Worm (Caenorhabditis elegans) whole organism, midembryonic: ENCODE data around the gene K11E4.6.
A peak's percentile ranks its signal among the peaks of the same experiment; 100 is the strongest.

Experiments
- T22C8.4 ChIP-seq: fragments of 200-800 bp; sonication (Bioruptor generic); IDR thresholded peaks from 2 replicates; pipeline ENCODE4 v1.3.6; 2022; ENCODE audit warnings: missing genetic modification characterization, missing compliant biosample characterization
- cog-1 ChIP-seq: sonication (generic microtip); optimal IDR thresholded peaks from 2 replicates; lab custom pipeline; 2016; ENCODE audit warnings: missing genetic modification characterization, missing compliant biosample characterization
- flt-1 ChIP-seq: fragments of 200-800 bp; sonication (Bioruptor generic); IDR thresholded peaks from 2 replicates; pipeline ENCODE4 v1.3.6; 2022; ENCODE audit warnings: missing genetic modification characterization, missing compliant biosample characterization
- klf-2 ChIP-seq: fragments of 200-800 bp; sonication (Bioruptor generic); conservative IDR thresholded peaks from 2 replicates; pipeline ENCODE4 v1.3.6; 2022; ENCODE audit warnings: missing genetic modification reagents, missing genetic modification characterization, missing compliant biosample characterization
- med-1 ChIP-seq: sonication (generic microtip); optimal IDR thresholded peaks from 2 replicates; lab custom pipeline; 2017; ENCODE audit warnings: missing genetic modification characterization, mild to moderate bottlenecking, missing compliant biosample characterization, antibody characterized with exemption, missing genetic modification reagents; ENCODE audit not compliant: insufficient read depth
- ref-1 ChIP-seq: fragments of 200-800 bp; sonication (Bioruptor generic); conservative IDR thresholded peaks from 2 replicates; pipeline ENCODE4 v1.3.6; 2022; ENCODE audit warnings: missing genetic modification reagents, missing genetic modification characterization, missing compliant biosample characterization
- tab-1 ChIP-seq: fragments of 200-800 bp; sonication (Bioruptor generic); IDR thresholded peaks from 2 replicates; pipeline ENCODE4 v1.3.6; 2022; ENCODE audit warnings: missing genetic modification characterization, missing compliant biosample characterization
- ztf-23 ChIP-seq: fragments of 200-800 bp; sonication (Bioruptor generic); IDR thresholded peaks from 2 replicates; pipeline ENCODE4 v1.3.6; 2022; ENCODE audit warnings: missing genetic modification reagents, missing genetic modification characterization, missing compliant biosample characterization
- ztf-29 ChIP-seq: fragments of 200-800 bp; sonication (Bioruptor generic); IDR thresholded peaks from 2 replicates; pipeline ENCODE4 v1.3.6; 2022; ENCODE audit warnings: missing genetic modification reagents, missing genetic modification characterization, missing compliant biosample characterization

K11E4.6 gene

ce11 chrX:13724364-13724763 lies at the start of gene K11E4.6:
Gene K11E4.6 (plus strand): TSS chrX:13724664.
- TF ChIP-seq med-1 (GFP tag; lab: Kevin White, UChicago) (no peak), flt-1 (GFP tag; lab: Robert Waterston, UW) (no peak), tab-1 (GFP tag; lab: Robert Waterston, UW) (no peak), klf-2 (GFP tag; lab: Robert Waterston, UW) (no peak), ref-1 (GFP tag; lab: Robert Waterston, UW) (no peak)

- no peak for TF ChIP-seq med-1 (GFP tag; lab: Kevin White, UChicago)
- TF ChIP-seq flt-1 (GFP tag; lab: Robert Waterston, UW) = 0 out of 2 replicates have a peak, but pooled peaks have one; percentile 7
Measured at ce11 chrX:13675444-13675843, 49.0 kb upstream of the K11E4.6 start.

DNA sequence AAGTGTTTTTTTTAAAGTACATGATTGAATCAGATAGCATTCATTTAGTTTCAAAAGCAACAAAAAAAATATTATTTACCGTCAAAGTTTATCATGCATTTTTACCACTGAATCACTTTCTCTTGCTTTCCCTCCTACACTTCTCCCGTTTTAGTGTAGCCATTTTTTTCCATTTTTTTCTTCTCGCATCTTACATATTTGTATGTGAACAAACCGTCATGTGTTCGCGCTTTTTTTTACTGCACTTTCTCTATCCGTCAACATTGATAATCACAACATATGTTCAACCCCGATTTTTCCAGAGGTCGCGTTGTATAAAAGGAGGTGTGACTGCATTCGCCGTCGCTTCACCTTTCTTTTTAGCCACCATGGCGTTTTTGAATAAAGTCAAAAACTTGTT lies 47.6 kb upstream of the K11E4.6 start, which contains the start of gene gck-4:
TSS of gene gck-4 (plus strand) at position 301 of the 400 bp plus-strand sequence.
- no peak for TF ChIP-seq cog-1 (tag; lab: Kevin White, UChicago)
- no peak for TF ChIP-seq ref-1 (GFP tag; lab: Robert Waterston, UW)
- no peak for TF ChIP-seq T22C8.4 (GFP tag; lab: Robert Waterston, UW)
- TF ChIP-seq med-1 (GFP tag; lab: Kevin White, UChicago) = no peak

DNA sequence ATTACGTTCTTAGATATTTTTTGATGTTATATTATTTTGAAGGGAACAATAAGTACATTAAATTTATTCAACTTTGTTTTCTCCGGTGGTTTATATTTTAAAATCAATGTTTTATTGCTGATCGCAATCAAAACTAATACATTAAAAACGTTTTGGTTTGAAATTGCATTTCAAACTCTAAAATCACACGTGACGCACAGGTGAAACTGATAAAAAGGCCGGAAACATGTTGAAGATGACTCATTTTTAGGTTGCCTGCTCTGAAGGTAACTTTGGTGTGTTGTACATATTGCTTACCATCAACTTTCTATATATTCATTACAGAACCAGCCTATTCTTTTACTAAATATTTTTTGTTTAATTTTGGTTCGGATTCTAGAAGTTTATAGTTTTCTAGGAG lies 38.7 kb upstream of the K11E4.6 start:
- TF ChIP-seq cog-1 (tag; lab: Kevin White, UChicago) (no peak), ztf-29 (GFP tag; lab: Robert Waterston, UW) (no peak), klf-2 (GFP tag; lab: Robert Waterston, UW) (no peak), ztf-23 (GFP tag; lab: Robert Waterston, UW) (no peak), flt-1 (GFP tag; lab: Robert Waterston, UW) (no peak), T22C8.4 (GFP tag; lab: Robert Waterston, UW) (no peak), ref-1 (GFP tag; lab: Robert Waterston, UW) (no peak), tab-1 (GFP tag; lab: Robert Waterston, UW) (no peak), med-1 (GFP tag; lab: Kevin White, UChicago) (no peak)

DNA sequence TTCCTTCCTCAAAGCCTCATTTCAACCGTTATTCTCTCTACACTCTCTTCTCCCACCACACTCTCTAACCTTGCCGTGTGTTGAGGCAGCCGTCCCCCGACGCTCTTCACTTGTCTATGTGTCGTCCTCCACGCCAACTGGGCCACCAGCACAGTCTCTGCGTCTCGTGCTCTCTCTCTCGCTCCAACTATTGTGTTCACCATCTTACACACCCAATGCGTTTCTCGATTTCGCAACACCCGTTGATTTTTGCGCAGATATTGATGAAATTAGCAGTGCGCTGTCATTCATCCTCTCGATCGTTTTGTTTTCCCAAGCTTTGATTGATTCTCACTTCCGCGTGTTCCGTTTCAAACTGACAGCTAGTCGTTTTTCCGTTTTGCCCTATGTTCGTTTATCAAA lies 37.4 kb upstream of the K11E4.6 start:
- TF ChIP-seq flt-1 (GFP tag; lab: Robert Waterston, UW) = no peak
- peak; percentile 75 for TF ChIP-seq cog-1 (tag; lab: Kevin White, UChicago)

ce11 chrX:13687655-13688054 lies 36.8 kb upstream of the K11E4.6 start, which contains the start of gene adm-2:
Gene adm-2 (plus strand): TSS chrX:13687955.
- TF ChIP-seq klf-2 (GFP tag; lab: Robert Waterston, UW) (no peak), T22C8.4 (GFP tag; lab: Robert Waterston, UW) (no peak), flt-1 (GFP tag; lab: Robert Waterston, UW) (no peak), ztf-23 (GFP tag; lab: Robert Waterston, UW) (no peak), ref-1 (GFP tag; lab: Robert Waterston, UW) (no peak), med-1 (GFP tag; lab: Kevin White, UChicago) (no peak), ztf-29 (GFP tag; lab: Robert Waterston, UW) (no peak), tab-1 (GFP tag; lab: Robert Waterston, UW) (no peak), cog-1 (tag; lab: Kevin White, UChicago) (no peak)

DNA sequence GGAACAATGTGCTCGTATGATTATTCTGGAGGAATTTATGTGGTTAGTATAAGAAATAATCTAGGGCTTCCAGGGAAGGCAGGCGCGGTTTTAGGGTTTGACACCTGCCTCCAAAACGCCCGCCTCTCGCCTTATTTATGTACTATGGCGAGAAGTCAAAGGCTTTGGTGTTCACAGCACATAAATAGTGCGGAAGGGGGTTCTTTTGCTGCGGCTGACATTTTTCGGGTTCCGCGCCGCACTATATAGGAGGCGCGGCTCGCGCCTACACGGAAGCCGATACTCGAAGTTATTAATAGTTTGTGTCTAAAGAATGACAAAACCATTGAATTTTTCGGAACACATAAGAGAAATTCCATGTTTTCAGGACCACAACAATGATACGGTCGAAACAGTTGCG lies 34.1 kb upstream of the K11E4.6 start:
- TF ChIP-seq T22C8.4 (GFP tag; lab: Robert Waterston, UW) (no peak), cog-1 (tag; lab: Kevin White, UChicago) (no peak), ztf-29 (GFP tag; lab: Robert Waterston, UW) (no peak)

ce11 chrX:13696152-13696551 lies 28.3 kb upstream of the K11E4.6 start:
- no peak for TF ChIP-seq cog-1 (tag; lab: Kevin White, UChicago)
- TF ChIP-seq tab-1 (GFP tag; lab: Robert Waterston, UW) = no peak
- TF ChIP-seq ztf-23 (GFP tag; lab: Robert Waterston, UW) = no peak
- TF ChIP-seq ztf-29 (GFP tag; lab: Robert Waterston, UW) = no peak
- no peak for TF ChIP-seq ref-1 (GFP tag; lab: Robert Waterston, UW)
- TF ChIP-seq T22C8.4 (GFP tag; lab: Robert Waterston, UW) = no peak
- TF ChIP-seq med-1 (GFP tag; lab: Kevin White, UChicago) = no peak
- TF ChIP-seq flt-1 (GFP tag; lab: Robert Waterston, UW) = no peak
- no peak for TF ChIP-seq klf-2 (GFP tag; lab: Robert Waterston, UW)

DNA sequence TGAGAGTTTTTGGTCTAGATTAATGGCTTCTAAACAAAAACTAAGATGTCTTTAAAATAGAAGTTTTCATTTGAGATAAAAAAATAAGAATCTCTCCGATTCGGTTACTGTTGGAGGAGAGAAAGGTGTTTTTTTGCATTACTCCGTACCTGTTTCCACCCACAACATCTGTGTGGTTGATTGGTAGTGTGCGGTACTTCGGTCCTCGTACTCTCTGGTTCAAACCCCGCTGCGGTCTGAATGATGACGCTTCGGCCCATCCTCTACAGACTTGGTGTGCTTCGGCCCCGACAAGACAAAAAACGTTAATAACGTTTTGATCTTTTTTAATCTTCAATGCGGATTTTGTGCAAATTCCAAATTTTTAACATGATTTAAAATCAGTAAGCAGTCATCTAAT lies 26.9 kb upstream of the K11E4.6 start:
- TF ChIP-seq cog-1 (tag; lab: Kevin White, UChicago) (no peak), flt-1 (GFP tag; lab: Robert Waterston, UW) (0 out of 2 replicates have a peak, but pooled peaks have one; percentile 44), klf-2 (GFP tag; lab: Robert Waterston, UW) (no peak)

DNA sequence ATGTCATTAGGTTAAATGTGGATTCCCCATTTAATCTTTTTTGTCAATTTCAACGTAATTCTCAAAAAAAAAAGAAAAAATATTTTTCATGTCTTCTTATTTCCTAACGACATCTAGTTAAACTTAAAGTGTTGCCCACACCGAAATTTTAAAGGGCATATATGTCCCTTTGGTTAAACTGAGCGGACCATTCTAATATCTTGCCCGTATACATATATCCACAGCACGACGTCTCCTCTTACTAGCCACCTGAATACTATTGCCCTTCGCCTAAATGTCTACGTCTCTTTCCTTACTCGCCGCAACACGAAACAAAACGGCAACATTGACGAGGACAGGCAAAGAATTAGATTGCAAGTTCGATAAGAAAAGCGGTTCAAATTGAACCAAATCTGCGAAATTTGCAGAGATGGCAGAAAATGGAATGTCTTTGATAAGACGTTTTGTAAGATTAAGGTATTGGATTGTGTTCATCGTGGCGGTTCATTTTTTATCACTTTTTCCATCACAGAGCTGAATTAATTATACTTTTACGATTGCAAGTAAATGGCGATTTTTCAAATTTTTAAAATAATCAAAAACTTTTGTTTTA lies 23.7 kb upstream of the K11E4.6 start:
- peak; percentile 84 for TF ChIP-seq ztf-23 (GFP tag; lab: Robert Waterston, UW)
- TF ChIP-seq klf-2 (GFP tag; lab: Robert Waterston, UW) = peak; percentile 69
- peak; percentile 55; the same call in 1 of the 2 replicates for TF ChIP-seq T22C8.4 (GFP tag; lab: Robert Waterston, UW)
- TF ChIP-seq ztf-29 (GFP tag; lab: Robert Waterston, UW) = peak; percentile 56; the same call in 1 of the 2 replicates
- peak; percentile 51 for TF ChIP-seq med-1 (GFP tag; lab: Kevin White, UChicago)
- TF ChIP-seq tab-1 (GFP tag; lab: Robert Waterston, UW) = peak; percentile 64; the same call in 1 of the 2 replicates
- peak; percentile 88 for TF ChIP-seq flt-1 (GFP tag; lab: Robert Waterston, UW)
- TF ChIP-seq ref-1 (GFP tag; lab: Robert Waterston, UW) = no peak
- TF ChIP-seq cog-1 (tag; lab: Kevin White, UChicago) = peak; percentile 98
